Fruit fly (Drosophila melanogaster): ENCODE data around the gene CG13689.
A peak's percentile ranks its signal among the peaks of the same experiment; 100 is the strongest.

Gene CG13689

dm6 chr2L:568030-568429 is 34.6 kb upstream of the CG13689 start, which contains the start of the genes Nle and Sf3b1 (continued):
- TF ChIP-seq CG12071 (GFP tag; optimal IDR thresholded peaks at IDR 0.05) (no peak), Oaz (GFP tag; IDR thresholded peaks at IDR 0.05) (no peak), CG15696 (tag; optimal IDR thresholded peaks at IDR 0.05) (peak; percentile 67), chif (GFP tag; optimal IDR thresholded peaks at IDR 0.05) (peak in 1 of 2 experiments; percentile 37), pzg (GFP tag; optimal IDR thresholded peaks at IDR 0.05) (peak; percentile 92), maf-S (GFP tag; optimal IDR thresholded peaks at IDR 0.05) (peak; percentile 13), Myb (GFP tag; optimal IDR thresholded peaks at IDR 0.05) (peak; percentile 9), Atf3 (GFP tag; optimal IDR thresholded peaks at IDR 0.05) (peak; percentile 12), CG7372 (GFP tag; IDR thresholded peaks at IDR 0.05) (0 out of 2 replicates have a peak, but pooled peaks have one; percentile 44), Scr (GFP tag; IDR thresholded peaks at IDR 0.05; ENCODE audit: partially characterized antibody) (peak; percentile 96), CG34422 (GFP tag; IDR thresholded peaks at IDR 0.05) (peak; percentile 67), insv (GFP tag; optimal IDR thresholded peaks at IDR 0.05) (no peak), ato (GFP tag; IDR thresholded peaks at IDR 0.05; ENCODE audit: partially characterized antibody) (peak; percentile 70), NK7.1 (GFP tag; optimal IDR thresholded peaks at IDR 0.05) (no peak), wor (GFP tag; IDR thresholded peaks at IDR 0.05) (no peak), CG18599 (GFP tag; optimal IDR thresholded peaks at IDR 0.05) (peak; percentile 9), CG7963 (GFP tag; IDR thresholded peaks at IDR 0.05; ENCODE audit: partially characterized antibody) (peak; percentile 48; the same call in 1 of the 3 replicates), tap (tag; optimal IDR thresholded peaks at IDR 0.05) (no peak), ase (GFP tag; IDR thresholded peaks at IDR 0.05) (no peak), CG4617 (GFP tag; optimal IDR thresholded peaks at IDR 0.05; ENCODE audit: borderline replicate concordance) (peak; percentile 82), chm (GFP tag; IDR thresholded peaks at IDR 0.05) (no peak), amos (GFP tag; IDR thresholded peaks at IDR 0.05; ENCODE audit: partially characterized antibody) (peak; percentile 91), Mrtf (GFP tag; IDR thresholded peaks at IDR 0.05) (no peak), CG34376 (GFP tag; optimal IDR thresholded peaks at IDR 0.05) (peak; percentile 74), ERR (GFP tag; optimal IDR thresholded peaks at IDR 0.05) (no peak), CG7987 (GFP tag; optimal IDR thresholded peaks at IDR 0.05) (peak; percentile 53), CG2712 (tag; optimal IDR thresholded peaks at IDR 0.05) (peak; percentile 76), CG2202 (tag; optimal IDR thresholded peaks at IDR 0.05) (peak; percentile 8), CG6272 (GFP tag; IDR thresholded peaks at IDR 0.05) (peak; percentile 38; the same call in 1 of the 2 replicates), ssp (GFP tag; IDR thresholded peaks at IDR 0.05) (no peak), Ravus (GFP tag; IDR thresholded peaks at IDR 0.05) (no peak), CG17568 (GFP tag; optimal IDR thresholded peaks at IDR 0.05) (no peak), Mad (GFP tag; optimal IDR thresholded peaks at IDR 0.05) (no peak), gt (GFP tag; IDR thresholded peaks at IDR 0.05) (no peak), CG10274 (GFP tag; optimal IDR thresholded peaks at IDR 0.05) (no peak), CG12942 (GFP tag; optimal IDR thresholded peaks at IDR 0.05) (peak; percentile 12), CG14441 (GFP tag; IDR thresholded peaks at IDR 0.05) (0 out of 2 replicates have a peak, but pooled peaks have one; percentile 33), CG8478 (optimal IDR thresholded peaks at IDR 0.05) (no peak), Hmr (GFP tag; optimal IDR thresholded peaks at IDR 0.05) (no peak), Ets65A (GFP tag) (peak; percentile 91), CG18764 (GFP tag; optimal IDR thresholded peaks at IDR 0.05) (no peak), pan (optimal IDR thresholded peaks at IDR 0.05) (no peak), pan (GFP tag; optimal IDR thresholded peaks at IDR 0.05 in 1 of 2, IDR thresholded peaks at IDR 0.05 in 1 of 2) (peak in 1 of 2 experiments; percentile 34), CG4820 (GFP tag; optimal IDR thresholded peaks at IDR 0.05) (no peak), CG7271 (tag; optimal IDR thresholded peaks at IDR 0.05) (peak; percentile 7), hb (GFP tag; IDR thresholded peaks at IDR 0.05; ENCODE audit: partially characterized antibody) (peak; percentile 89), CG15479 (GFP tag; optimal IDR thresholded peaks at IDR 0.05) (no peak), Deaf1 (tag; optimal IDR thresholded peaks at IDR 0.05) (no peak), pb (GFP tag; optimal IDR thresholded peaks at IDR 0.05) (no peak), fd64A (GFP tag; optimal IDR thresholded peaks at IDR 0.05) (no peak), gfzf (GFP tag; optimal IDR thresholded peaks at IDR 0.05) (peak; percentile 74)

All from whole organism, embryonic.